Worm (Caenorhabditis elegans): ENCODE measurements around the gene elli-1.
A peak's percentile ranks its signal among the peaks of the same experiment; 100 is the strongest.

The elli-1 gene

ce11 chrIV:8794895-8795665 is 40.5 kb upstream of the elli-1 start (continued):
- TF ChIP-seq egl-44 (GFP tag; IDR thresholded peaks at IDR 0.05) (0 out of 2 replicates have a peak, but pooled peaks have one; percentile 60), mcd-1 (GFP tag; IDR thresholded peaks at IDR 0.05) (peak; percentile 81), dox-1 (GFP tag; IDR thresholded peaks at IDR 0.05) (peak; percentile 94), B0261.1 (tag; optimal IDR thresholded peaks at IDR 0.05) (no peak), ztf-3 (GFP tag; optimal IDR thresholded peaks at IDR 0.05) (peak; percentile 19), bed-1 (GFP tag; IDR thresholded peaks at IDR 0.05) (no peak), nfya-1 (tag; optimal IDR thresholded peaks at IDR 0.05; ENCODE audit: borderline replicate concordance, insufficient read depth) (no peak), dpff-1 (tag; optimal IDR thresholded peaks at IDR 0.05) (no peak), ceh-27 (GFP tag; optimal IDR thresholded peaks at IDR 0.05) (peak; percentile 79), F57A8.1 (GFP tag; optimal IDR thresholded peaks at IDR 0.05) (no peak), repo-1 (tag; optimal IDR thresholded peaks at IDR 0.05) (peak; percentile 83), lin-54 (GFP tag; optimal IDR thresholded peaks at IDR 0.05) (peak; percentile 57), nhr-179 (tag; optimal IDR thresholded peaks at IDR 0.05) (no peak), rec-8 (tag; optimal IDR thresholded peaks at IDR 0.05) (no peak), F23B12.7 (tag; optimal IDR thresholded peaks at IDR 0.05; ENCODE audit: insufficient read depth) (peak; percentile 12), K11D2.4 (GFP tag; IDR thresholded peaks at IDR 0.05) (no peak; the same call in 1 of the 2 replicates), egl-18 (GFP tag; IDR thresholded peaks at IDR 0.05) (0 out of 2 replicates have a peak, but pooled peaks have one; percentile 4), K12H6.12 (tag; optimal IDR thresholded peaks at IDR 0.05) (peak; percentile 95), bed-2 (GFP tag; IDR thresholded peaks at IDR 0.05) (no peak), ztf-18 (tag; optimal IDR thresholded peaks at IDR 0.05) (peak; percentile 59)

ce11 chrIV:8793223-8793622 is 38.6 kb upstream of the elli-1 start:
- TF ChIP-seq attf-3 (GFP tag; conservative IDR thresholded peaks at IDR 0.05): no peak
- TF ChIP-seq egl-18 (GFP tag; IDR thresholded peaks at IDR 0.05): no peak
- 0 out of 2 replicates have a peak, but pooled peaks have one; percentile 21 for TF ChIP-seq dox-1 (GFP tag; IDR thresholded peaks at IDR 0.05)
- TF ChIP-seq ztf-3 (GFP tag; optimal IDR thresholded peaks at IDR 0.05): no peak
- no peak for TF ChIP-seq mxl-1 (tag; optimal IDR thresholded peaks at IDR 0.05)
- peak; percentile 41 for TF ChIP-seq ztf-26 (tag; optimal IDR thresholded peaks at IDR 0.05)
- TF ChIP-seq dpff-1 (tag; optimal IDR thresholded peaks at IDR 0.05): no peak
- peak; percentile 94 for TF ChIP-seq nhr-80 (tag; optimal IDR thresholded peaks at IDR 0.05)
- TF ChIP-seq ztf-28 (GFP tag; IDR thresholded peaks at IDR 0.05): no peak
- TF ChIP-seq lin-40 (tag; optimal IDR thresholded peaks at IDR 0.05): peak; percentile 17

ce11 chrIV:8792808-8793207 is 38.2 kb upstream of the elli-1 start, which contains the start of gene C33D9.3:
TSS of gene C33D9.3 (minus strand) at chrIV:8792908.
- no peak for TF ChIP-seq sea-2 (GFP tag; IDR thresholded peaks at IDR 0.05)
- no peak for TF ChIP-seq efl-1 (GFP tag; optimal IDR thresholded peaks at IDR 0.05)
- no peak for TF ChIP-seq unc-130 (GFP tag; optimal IDR thresholded peaks at IDR 0.05)
- no peak for TF ChIP-seq madf-3 (GFP tag; IDR thresholded peaks at IDR 0.05)
- TF ChIP-seq C17E4.6 (GFP tag; IDR thresholded peaks at IDR 0.05): no peak
- TF ChIP-seq nhr-80 (tag; optimal IDR thresholded peaks at IDR 0.05): no peak
- TF ChIP-seq zim-3 (tag; optimal IDR thresholded peaks at IDR 0.05): no peak
- no peak for TF ChIP-seq B0019.2 (GFP tag; conservative IDR thresholded peaks at IDR 0.05)

ce11 chrIV:8790144-8790543 is 35.5 kb upstream of the elli-1 start, which contains the start of gene sru-35:
TSS of gene sru-35 (minus strand) at chrIV:8790244.
- no peak for TF ChIP-seq F10E7.11 (tag; optimal IDR thresholded peaks at IDR 0.05)
- no peak for TF ChIP-seq nhr-120 (GFP tag; IDR thresholded peaks at IDR 0.05)
- no peak for TF ChIP-seq nhr-179 (tag; optimal IDR thresholded peaks at IDR 0.05)
- no peak for TF ChIP-seq bed-1 (GFP tag; IDR thresholded peaks at IDR 0.05)
- TF ChIP-seq ama-1 (optimal IDR thresholded peaks at IDR 0.05): no peak
- TF ChIP-seq ama-1 (GFP tag; optimal IDR thresholded peaks at IDR 0.05): no peak

All from whole organism, young adult.